Worm (Caenorhabditis elegans) whole organism, midembryonic: ENCODE measurements around the gene tps-1.

Experiments used
- klf-2 ChIP-seq: fragments of 200-800 bp; sonication (Bioruptor generic); conservative IDR thresholded peaks from 2 replicates; pipeline ENCODE4 v1.3.6; 2022; ENCODE audit warnings: missing genetic modification reagents, missing genetic modification characterization, missing compliant biosample characterization
- ztf-23 ChIP-seq: fragments of 200-800 bp; sonication (Bioruptor generic); IDR thresholded peaks from 2 replicates; pipeline ENCODE4 v1.3.6; 2022; ENCODE audit warnings: missing genetic modification reagents, missing genetic modification characterization, missing compliant biosample characterization

ce11 chrX:17519476-17519875, 45.1 kb upstream of the tps-1 start:
- TF ChIP-seq ztf-23 (GFP tag; lab: Robert Waterston, UW) (no peak), klf-2 (GFP tag; lab: Robert Waterston, UW) (no peak)
